Worm (Caenorhabditis elegans) whole organism, L4/young adult: Measurements from ENCODE around the gene fmo-3.

Experiments used
- W03F9.2 ChIP-seq: fragments of 150-350 bp; optimal IDR thresholded peaks from 2 replicates; lab custom pipeline; 2014; ENCODE audit warnings: missing biosample characterization, missing genetic modification characterization
- him-1 ChIP-seq: sonication (generic microtip); optimal IDR thresholded peaks from 2 replicates; lab custom pipeline; 2016; ENCODE audit warnings: missing genotype, missing genetic modification reagents, missing genetic modification characterization, missing compliant biosample characterization

- TF ChIP-seq him-1 (tag; lab: Kevin White, UChicago) (no peak), W03F9.2 (tag; lab: Kevin White, UChicago) (no peak)
Observed at ce11 chrIII:10739455-10739854, 45.0 kb downstream of the fmo-3 start, which contains the start of gene smap-1.
